Fruit fly (Drosophila melanogaster) whole organism, wandering third instar larva: ENCODE measurements around the gene Ttc1.

ENCODE experiments used
- Abd-B ChIP-seq: fragments of >200 bp; optimal IDR thresholded peaks from 2 replicates; lab custom pipeline; 2017; ENCODE audit warnings: missing biosample characterization, missing genetic modification characterization
- CG32264 ChIP-seq: fragments of 200-800 bp; sonication (Bioruptor generic); optimal IDR thresholded peaks from 2 replicates; lab custom pipeline; 2016; ENCODE audit warnings: missing biosample characterization, missing genetic modification characterization
- CG9705 ChIP-seq: fragments of 200-800 bp; sonication (Bioruptor generic); optimal IDR thresholded peaks from 2 replicates; lab custom pipeline; 2018; ENCODE audit warnings: missing biosample characterization, mild to moderate bottlenecking, missing genetic modification characterization
- CrebA ChIP-seq: fragments of 200-800 bp; sonication (Bioruptor generic); optimal IDR thresholded peaks from 2 replicates; lab custom pipeline; 2016; ENCODE audit warnings: missing biosample characterization, mild to moderate bottlenecking, missing genetic modification characterization, borderline replicate concordance
- Dfd ChIP-seq: fragments of >200 bp; optimal IDR thresholded peaks from 2 replicates; lab custom pipeline; 2017; ENCODE audit warnings: missing biosample characterization, missing genetic modification characterization
- Dif ChIP-seq: fragments of 200-275, 200-300 bp; sonication (Bioruptor generic); optimal IDR thresholded peaks from 2 replicates; lab custom pipeline; 2018; ENCODE audit warnings: missing biosample characterization, missing genetic modification characterization; ENCODE audit not compliant: partially characterized antibody
- GATAd ChIP-seq: sonication (Bioruptor generic); optimal IDR thresholded peaks from 2 replicates; lab custom pipeline; 2016; ENCODE audit warnings: missing biosample characterization, missing genetic modification characterization
- HLH106 ChIP-seq: fragments of 200-800 bp; optimal IDR thresholded peaks from 3 replicates; lab custom pipeline; 2019; ENCODE audit warnings: missing biosample characterization, mild to moderate bottlenecking, missing genetic modification characterization, moderate library complexity
- Hnf4 ChIP-seq: fragments of 200-800 bp; sonication (Bioruptor generic); optimal IDR thresholded peaks from 2 replicates; lab custom pipeline; 2016; ENCODE audit warnings: missing biosample characterization, mild to moderate bottlenecking, missing genetic modification characterization
- Hr78 ChIP-seq: fragments of >200 bp; optimal IDR thresholded peaks from 2 replicates; lab custom pipeline; 2017; ENCODE audit warnings: missing biosample characterization, missing genetic modification characterization
- Hr83 ChIP-seq: fragments of 200-300 bp; sonication (Bioruptor generic); optimal IDR thresholded peaks from 2 replicates; lab custom pipeline; 2016; ENCODE audit warnings: missing biosample characterization, mild to moderate bottlenecking, missing genetic modification characterization, moderate library complexity; ENCODE audit not compliant: poor library complexity, severe bottlenecking
- Jra ChIP-seq: sonication (Bioruptor generic); optimal IDR thresholded peaks from 2 replicates; lab custom pipeline; 2016; ENCODE audit warnings: missing biosample characterization, missing genetic modification characterization
- Mio ChIP-seq: sonication (Bioruptor generic); optimal IDR thresholded peaks from 2 replicates; lab custom pipeline; 2016; ENCODE audit warnings: missing biosample characterization, missing genetic modification characterization
- Myc ChIP-seq: fragments of >200 bp; optimal IDR thresholded peaks from 2 replicates; lab custom pipeline; 2017
- N ChIP-seq: fragments of >200 bp; optimal IDR thresholded peaks from 2 replicates; lab custom pipeline; 2018; ENCODE audit warnings: missing biosample characterization, missing external identifiers, missing genetic modification characterization
- Rel ChIP-seq, 2 experiments: fragments of 200-800 bp; sonication (Bioruptor generic) in 1 of 2; optimal IDR thresholded peaks; 2 replicates in 1 of 2; 3 replicates in 1 of 2; lab custom pipeline; 2016 to 2019; ENCODE audit warnings: mild to moderate bottlenecking in 2 of 2, missing biosample characterization in 2 of 2, missing genetic modification characterization in 2 of 2, moderate library complexity in 1 of 2
- Sp1 ChIP-seq: fragments of 200-800 bp; sonication (Bioruptor generic); optimal IDR thresholded peaks from 3 replicates; lab custom pipeline; 2019; ENCODE audit warnings: missing biosample characterization, mild to moderate bottlenecking, missing genetic modification characterization, moderate library complexity
- Vsx2 ChIP-seq: fragments of 200-300, 225-300 bp; sonication (Bioruptor generic); optimal IDR thresholded peaks from 2 replicates; lab custom pipeline; 2018; ENCODE audit warnings: missing biosample characterization, missing genetic modification characterization; ENCODE audit not compliant: partially characterized antibody
- br ChIP-seq: fragments of 200-800 bp; sonication (Bioruptor generic); optimal IDR thresholded peaks from 2 replicates; lab custom pipeline; 2016; ENCODE audit warnings: missing biosample characterization, missing genetic modification characterization
- dl ChIP-seq, 2 experiments: fragments of 175-275, 200-275 bp in 1 of 2; fragments of 200-275 bp in 1 of 2; sonication (Bioruptor generic); optimal IDR thresholded peaks; lab custom pipeline; 2018; ENCODE audit warnings: mild to moderate bottlenecking in 2 of 2, missing biosample characterization in 2 of 2, missing genetic modification characterization in 2 of 2, moderate library complexity in 2 of 2; ENCODE audit not compliant: partially characterized antibody in 2 of 2, insufficient read depth in 1 of 2
- dmrt93B ChIP-seq: fragments of 200-800 bp; sonication (Bioruptor generic); optimal IDR thresholded peaks from 2 replicates; lab custom pipeline; 2018; ENCODE audit warnings: missing biosample characterization, mild to moderate bottlenecking, missing genetic modification characterization
- dsf ChIP-seq: sonication (Bioruptor generic); optimal IDR thresholded peaks from 2 replicates; lab custom pipeline; 2016; ENCODE audit warnings: missing biosample characterization, missing genetic modification characterization, borderline replicate concordance
- ey ChIP-seq: fragments of 200-800 bp; sonication (Bioruptor generic); optimal IDR thresholded peaks from 2 replicates; lab custom pipeline; 2016; ENCODE audit warnings: missing biosample characterization, missing genetic modification characterization
- foxo ChIP-seq, 2 experiments: fragments of 200-800 bp; sonication (Bioruptor generic); optimal IDR thresholded peaks; 2 replicates in 1 of 2; 3 replicates in 1 of 2; lab custom pipeline; 2016 to 2017; ENCODE audit warnings: missing biosample characterization in 2 of 2, missing genetic modification characterization in 2 of 2
- fru ChIP-seq: fragments of 200-800 bp; sonication (Bioruptor generic); optimal IDR thresholded peaks from 3 replicates; lab custom pipeline; 2016; ENCODE audit warnings: missing biosample characterization, mild to moderate bottlenecking, missing genetic modification characterization
- h ChIP-seq: fragments of 200-800 bp; sonication (Bioruptor generic); optimal IDR thresholded peaks from 3 replicates; lab custom pipeline; 2016; ENCODE audit warnings: missing biosample characterization, mild to moderate bottlenecking, missing genetic modification characterization
- lola ChIP-seq: fragments of >200 bp; optimal IDR thresholded peaks from 2 replicates; lab custom pipeline; 2017; ENCODE audit warnings: missing biosample characterization, missing genetic modification characterization
- pan ChIP-seq: fragments of >200 bp; optimal IDR thresholded peaks from 2 replicates; lab custom pipeline; 2017
- psq ChIP-seq: fragments of 200-800 bp; sonication (Bioruptor generic); optimal IDR thresholded peaks from 3 replicates; lab custom pipeline; 2017; ENCODE audit warnings: missing biosample characterization, mild to moderate bottlenecking, missing genetic modification characterization, moderate library complexity
- rgr ChIP-seq: fragments of 200-800 bp; sonication (Bioruptor generic); optimal IDR thresholded peaks from 3 replicates; lab custom pipeline; 2016; ENCODE audit warnings: missing biosample characterization, mild to moderate bottlenecking, missing genetic modification characterization
- sage ChIP-seq: fragments of 200-800 bp; sonication (Bioruptor generic); optimal IDR thresholded peaks from 2 replicates; lab custom pipeline; 2016; ENCODE audit warnings: missing biosample characterization, mild to moderate bottlenecking, missing genetic modification characterization
- tai ChIP-seq: sonication (Bioruptor generic); optimal IDR thresholded peaks from 2 replicates; lab custom pipeline; 2016; ENCODE audit warnings: missing biosample characterization, missing genetic modification characterization
- usp ChIP-seq: fragments of >200 bp; optimal IDR thresholded peaks from 2 replicates; lab custom pipeline; 2017; ENCODE audit warnings: missing biosample characterization, missing genetic modification characterization
- woc ChIP-seq: sonication (Bioruptor generic); optimal IDR thresholded peaks from 2 replicates; lab custom pipeline; 2016; ENCODE audit warnings: missing biosample characterization, mild to moderate bottlenecking, missing genetic modification characterization

The Ttc1 gene

DNA sequence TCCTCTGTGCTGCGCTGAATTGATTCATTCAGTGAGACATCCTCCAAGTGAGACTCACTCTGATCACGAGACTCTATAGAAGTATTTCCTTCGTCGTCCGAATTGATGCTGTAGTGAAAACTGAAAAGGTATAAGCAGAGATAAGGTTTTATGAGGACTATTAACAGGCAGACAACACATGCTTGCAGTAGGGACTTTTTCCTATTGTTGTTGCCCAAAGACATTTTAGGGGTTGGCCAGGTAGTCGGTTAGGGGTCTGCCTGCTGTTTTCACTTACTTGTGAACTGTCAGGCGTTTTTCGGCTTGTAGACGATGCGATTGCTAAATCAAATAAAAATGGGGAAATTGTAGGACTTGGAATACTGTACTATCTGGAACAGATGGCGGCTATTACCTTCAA lies 25.7 kb upstream of the Ttc1 start:
- TF ChIP-seq psq (GFP tag; lab: Kevin White, UChicago) (no peak), Abd-B (no peak), ey (GFP tag; lab: Kevin White, UChicago) (no peak), h (GFP tag; lab: Kevin White, UChicago) (no peak), CG32264 (GFP tag; lab: Kevin White, UChicago) (no peak), GATAd (GFP tag; lab: Kevin White, UChicago) (no peak), tai (no peak), dsf (GFP tag; lab: Kevin White, UChicago) (no peak), Myc (lab: Kevin White, UChicago) (no peak), CrebA (GFP tag; lab: Kevin White, UChicago) (no peak), lola (GFP tag; lab: Kevin White, UChicago) (no peak), Sp1 (GFP tag; lab: Kevin White, UChicago) (no peak), foxo (GFP tag; optimal IDR thresholded peaks at IDR 0.05; lab: Kevin White, UChicago) (no peak), Vsx2 (GFP tag; lab: Kevin White, UChicago) (no peak), rgr (GFP tag; lab: Kevin White, UChicago) (no peak), Jra (GFP tag; lab: Kevin White, UChicago) (no peak), Dfd (GFP tag; lab: Kevin White, UChicago) (no peak), Hr83 (GFP tag; lab: Kevin White, UChicago) (no peak), br (GFP tag; lab: Kevin White, UChicago) (no peak), Rel (GFP tag; optimal IDR thresholded peaks at IDR 0.05; lab: Kevin White, UChicago) (no peak), Rel (tag; optimal IDR thresholded peaks at IDR 0.05; lab: Kevin White, UChicago) (no peak)
- TF ChIP-seq, all 38 proteins: peak for 0

DNA sequence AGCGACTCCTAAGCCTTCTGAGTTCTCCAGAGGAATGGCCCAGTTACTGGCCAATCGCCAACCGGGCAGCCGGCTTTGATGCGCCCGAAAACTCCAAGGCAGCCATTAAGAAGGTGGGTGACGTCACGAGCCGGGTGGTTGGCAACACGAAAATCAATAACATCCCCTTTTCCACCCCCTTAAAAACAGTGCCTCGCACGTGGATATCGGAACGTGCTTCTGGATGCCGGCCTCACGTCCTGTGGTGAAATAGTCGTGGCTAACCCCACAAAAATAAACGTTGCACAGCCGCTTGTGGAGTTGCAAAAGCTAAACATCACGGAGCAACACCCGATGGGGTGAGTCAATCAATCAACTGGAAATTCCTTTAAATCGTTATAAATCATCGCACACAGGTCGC lies 13.8 kb upstream of the Ttc1 start:
- TF ChIP-seq br (GFP tag; lab: Kevin White, UChicago), result no peak
- no peak for TF ChIP-seq Rel (GFP tag; optimal IDR thresholded peaks at IDR 0.05; lab: Kevin White, UChicago)
- no peak for TF ChIP-seq Rel (tag; optimal IDR thresholded peaks at IDR 0.05; lab: Kevin White, UChicago)
- no peak for TF ChIP-seq foxo (GFP tag; optimal IDR thresholded peaks at IDR 0.05; lab: Kevin White, UChicago)
- TF ChIP-seq Dfd (GFP tag; lab: Kevin White, UChicago), result no peak
- TF ChIP-seq Sp1 (GFP tag; lab: Kevin White, UChicago), result no peak
- TF ChIP-seq dl (GFP tag; optimal IDR thresholded peaks at IDR 0.05; lab: Kevin White, UChicago; ENCODE audit: insufficient read depth in 1 of 2, partially characterized antibody in 2 of 2), result no peak
- TF ChIP-seq Hnf4, result no peak
- no peak for TF ChIP-seq HLH106 (tag; lab: Kevin White, UChicago)
- no peak for TF ChIP-seq woc
- TF ChIP-seq pan (lab: Kevin White, UChicago), result no peak
- TF ChIP-seq lola (GFP tag; lab: Kevin White, UChicago), result no peak
- TF ChIP-seq psq (GFP tag; lab: Kevin White, UChicago), result no peak
- no peak for TF ChIP-seq Mio
- TF ChIP-seq sage, result no peak
- no peak for TF ChIP-seq dsf (GFP tag; lab: Kevin White, UChicago)
- TF ChIP-seq dmrt93B (GFP tag; lab: Kevin White, UChicago), result no peak

DNA sequence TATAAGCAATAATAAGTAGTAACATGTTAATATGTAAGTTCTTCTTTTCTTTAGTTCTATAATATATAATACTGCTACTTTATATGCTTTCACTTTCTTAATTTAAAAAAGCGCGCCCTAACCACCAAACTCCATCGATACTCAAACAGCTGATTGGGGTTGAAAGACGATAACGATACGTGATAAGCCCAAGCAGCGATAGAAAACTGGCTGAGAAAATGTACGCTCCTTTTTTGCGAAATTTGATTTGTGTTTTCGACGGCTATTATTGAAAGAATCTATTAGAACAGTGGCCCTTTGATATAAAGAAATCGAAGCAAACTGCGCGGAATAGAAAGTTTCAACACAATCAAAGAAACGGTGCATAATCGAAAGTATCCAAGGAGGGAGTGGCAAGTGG lies 13.1 kb upstream of the Ttc1 start, which contains the start of gene CG14883:
Gene CG14883 (plus strand): TSS at position 178 of the 400 bp plus-strand sequence.
- TF ChIP-seq fru (GFP tag; lab: Kevin White, UChicago) (no peak), HLH106 (tag; lab: Kevin White, UChicago) (no peak), rgr (GFP tag; lab: Kevin White, UChicago) (no peak), dmrt93B (GFP tag; lab: Kevin White, UChicago) (no peak), sage (no peak), CG9705 (GFP tag; lab: Kevin White, UChicago) (no peak), usp (GFP tag; lab: Kevin White, UChicago) (no peak), ey (GFP tag; lab: Kevin White, UChicago) (no peak), lola (GFP tag; lab: Kevin White, UChicago) (no peak), Myc (lab: Kevin White, UChicago) (no peak), tai (no peak), Hr78 (no peak), Vsx2 (GFP tag; lab: Kevin White, UChicago) (no peak), N (no peak), Dfd (GFP tag; lab: Kevin White, UChicago) (no peak), Dif (no peak), CG32264 (GFP tag; lab: Kevin White, UChicago) (no peak), GATAd (GFP tag; lab: Kevin White, UChicago) (no peak)
